Fruit fly (Drosophila melanogaster) whole organism, embryonic: ENCODE data around the gene CG9919.

Source experiments
- Antp ChIP-seq: fragments of 200-800 bp; sonication (Bioruptor generic); optimal IDR thresholded peaks from 3 replicates; lab custom pipeline; 2016; ENCODE audit warnings: missing biosample characterization, missing genetic modification characterization
- B-H1 ChIP-seq: fragments of 200-800 bp; sonication (Bioruptor generic); IDR thresholded peaks from 3 replicates; pipeline ENCODE4 v1.3.6; 2022; ENCODE audit warnings: missing biosample characterization, missing genetic modification characterization
- Blimp-1 ChIP-seq: fragments of 200-800 bp; sonication (Bioruptor generic); optimal IDR thresholded peaks from 3 replicates; lab custom pipeline; 2018; ENCODE audit warnings: missing biosample characterization, missing genetic modification characterization, mild to moderate bottlenecking, moderate library complexity, missing genetic modification reagents
- CG10147 ChIP-seq: fragments of 200-800 bp; sonication (Bioruptor generic); optimal IDR thresholded peaks from 2 replicates; lab custom pipeline; 2019; ENCODE audit warnings: missing biosample characterization, mild to moderate bottlenecking, missing genetic modification characterization, moderate library complexity
- CG10321 ChIP-seq: fragments of 200-800 bp; sonication (Bioruptor generic); IDR thresholded peaks from 2 replicates; pipeline ENCODE4 v1.3.6; 2022; ENCODE audit warnings: missing biosample characterization, missing genetic modification characterization
- CG10654 ChIP-seq: fragments of 200-800 bp; sonication (Bioruptor generic); optimal IDR thresholded peaks from 2 replicates; lab custom pipeline; 2016; ENCODE audit warnings: missing biosample characterization, missing genetic modification characterization
- CG11560 ChIP-seq: fragments of 200-800 bp; sonication (Bioruptor generic); IDR thresholded peaks from 3 replicates; pipeline ENCODE4 v1.3.6; 2022; ENCODE audit warnings: missing biosample characterization, missing genetic modification characterization
- CG12071 ChIP-seq: fragments of 200-800 bp; sonication (Bioruptor generic); optimal IDR thresholded peaks from 3 replicates; lab custom pipeline; 2018; ENCODE audit warnings: missing biosample characterization, mild to moderate bottlenecking, missing genetic modification characterization
- CG12659 ChIP-seq: fragments of 200-800 bp; sonication (Bioruptor generic); optimal IDR thresholded peaks from 3 replicates; lab custom pipeline; 2017; ENCODE audit warnings: mild to moderate bottlenecking, missing biosample characterization, missing genetic modification reagents, missing genetic modification characterization
- CG17912 ChIP-seq: fragments of 200-800 bp; sonication (Bioruptor generic); optimal IDR thresholded peaks from 2 replicates; lab custom pipeline; 2018; ENCODE audit warnings: missing biosample characterization, mild to moderate bottlenecking, missing genetic modification characterization
- CG18262 ChIP-seq: fragments of 200-800 bp; optimal IDR thresholded peaks from 3 replicates; lab custom pipeline; 2019; ENCODE audit warnings: missing biosample characterization, mild to moderate bottlenecking, missing genetic modification characterization, moderate library complexity
- CG18599 ChIP-seq: fragments of 200-800 bp; sonication (Bioruptor generic); optimal IDR thresholded peaks from 3 replicates; lab custom pipeline; 2017; ENCODE audit warnings: missing biosample characterization, missing genetic modification characterization, mild to moderate bottlenecking, moderate library complexity, missing genetic modification reagents
- CG2875 ChIP-seq: fragments of 200-800 bp; sonication (Bioruptor generic); optimal IDR thresholded peaks from 2 replicates; lab custom pipeline; 2017; ENCODE audit warnings: missing biosample characterization, mild to moderate bottlenecking, missing genetic modification characterization, missing genetic modification reagents
- CG2889 ChIP-seq: fragments of 200-800 bp; sonication (Bioruptor generic); IDR thresholded peaks from 3 replicates; pipeline ENCODE4 v1.3.6; 2022; ENCODE audit warnings: missing biosample characterization, missing genetic modification characterization
- CG4820 ChIP-seq: fragments of 200-800 bp; sonication (Bioruptor generic); optimal IDR thresholded peaks from 3 replicates; lab custom pipeline; 2016; ENCODE audit warnings: missing biosample characterization, missing genetic modification characterization
- CG7372 ChIP-seq: fragments of 200-800 bp; sonication (Bioruptor generic); IDR thresholded peaks from 2 replicates; pipeline ENCODE4 v1.3.6; 2022; ENCODE audit warnings: missing biosample characterization, missing genetic modification characterization
- CG8281 ChIP-seq: fragments of 200-800 bp; sonication (Bioruptor generic); optimal IDR thresholded peaks from 2 replicates; lab custom pipeline; 2018; ENCODE audit warnings: missing biosample characterization, mild to moderate bottlenecking, missing genetic modification characterization, moderate library complexity
- CG8388 ChIP-seq: fragments of 200-800 bp; sonication (Bioruptor generic); optimal IDR thresholded peaks from 2 replicates; lab custom pipeline; 2019; ENCODE audit warnings: missing biosample characterization, mild to moderate bottlenecking, missing genetic modification characterization, moderate library complexity
- CG9817 ChIP-seq: fragments of 200-800 bp; sonication (Bioruptor generic); optimal IDR thresholded peaks from 2 replicates; lab custom pipeline; 2018; ENCODE audit warnings: missing biosample characterization, mild to moderate bottlenecking, missing genetic modification characterization, moderate library complexity
- Dad ChIP-seq: fragments of 200-800 bp; sonication (Bioruptor generic); optimal IDR thresholded peaks from 3 replicates; lab custom pipeline; 2016; ENCODE audit warnings: missing biosample characterization, missing genetic modification characterization
- Dfd ChIP-seq, 2 experiments: fragments of >200 bp; optimal IDR thresholded peaks; 2 replicates each; lab custom pipeline; 2017; ENCODE audit warnings: missing biosample characterization in 2 of 2, missing genetic modification characterization in 2 of 2
- Dp ChIP-seq: fragments of 200-800 bp; sonication (Bioruptor generic); optimal IDR thresholded peaks from 2 replicates; lab custom pipeline; 2018; ENCODE audit warnings: missing biosample characterization, mild to moderate bottlenecking, missing genetic modification characterization, moderate library complexity
- Drgx ChIP-seq: fragments of 200-800 bp; sonication (Bioruptor generic); IDR thresholded peaks from 2 replicates; pipeline ENCODE4 v1.3.6; 2022; ENCODE audit warnings: missing biosample characterization, missing genetic modification characterization
- Fer1 ChIP-seq: fragments of 200-800 bp; sonication (Bioruptor generic); optimal IDR thresholded peaks from 2 replicates; lab custom pipeline; 2017; ENCODE audit warnings: missing biosample characterization, mild to moderate bottlenecking, missing genetic modification characterization
- Hand ChIP-seq: fragments of 200-800 bp; sonication (Bioruptor generic); optimal IDR thresholded peaks from 2 replicates; lab custom pipeline; 2017; ENCODE audit warnings: mild to moderate bottlenecking, missing biosample characterization, missing genetic modification reagents, missing genetic modification characterization
- Hmr ChIP-seq: fragments of 200-800 bp; sonication (Bioruptor generic); optimal IDR thresholded peaks from 3 replicates; lab custom pipeline; 2017; ENCODE audit warnings: mild to moderate bottlenecking, missing biosample characterization, missing genetic modification reagents, missing genetic modification characterization
- Hr51 ChIP-seq, 2 experiments: fragments of 200-800 bp; sonication (Bioruptor generic); optimal IDR thresholded peaks; 2 replicates in 1 of 2; 3 replicates in 1 of 2; lab custom pipeline; 2016 to 2018; ENCODE audit warnings: missing biosample characterization in 2 of 2, missing genetic modification characterization in 2 of 2, mild to moderate bottlenecking in 1 of 2, moderate library complexity in 1 of 2
- Jarid2 ChIP-seq: fragments of 200-800 bp; sonication (Bioruptor generic); optimal IDR thresholded peaks from 3 replicates; lab custom pipeline; 2017; ENCODE audit warnings: mild to moderate bottlenecking, missing biosample characterization, missing genetic modification reagents, missing genetic modification characterization
- MTF-1 ChIP-seq: fragments of 200-800 bp; sonication (Bioruptor generic); optimal IDR thresholded peaks from 2 replicates; lab custom pipeline; 2018; ENCODE audit warnings: missing biosample characterization, mild to moderate bottlenecking, missing genetic modification characterization, borderline replicate concordance
- Mad ChIP-seq: fragments of 200-800 bp; sonication (Bioruptor generic); optimal IDR thresholded peaks from 2 replicates; lab custom pipeline; 2016; ENCODE audit warnings: missing biosample characterization, missing genetic modification characterization
- NC2β ChIP-seq: fragments of 200-800 bp; sonication (Bioruptor generic); optimal IDR thresholded peaks from 2 replicates; lab custom pipeline; 2016; ENCODE audit warnings: missing biosample characterization, missing genetic modification characterization
- Nf-YA ChIP-seq: fragments of 200-800 bp; sonication (Bioruptor generic); IDR thresholded peaks from 2 replicates; pipeline ENCODE4 v1.3.6; 2022; ENCODE audit warnings: missing biosample characterization, missing genetic modification characterization
- Ravus ChIP-seq: fragments of 200-800 bp; sonication (Bioruptor generic); IDR thresholded peaks from 2 replicates; pipeline ENCODE4 v1.3.6; 2022; ENCODE audit warnings: missing biosample characterization, missing genetic modification characterization
- Sin3A ChIP-seq: fragments of >200 bp; optimal IDR thresholded peaks from 2 replicates; lab custom pipeline; 2018
- Sry-β ChIP-seq: fragments of 200-800 bp; sonication (Bioruptor generic); optimal IDR thresholded peaks from 2 replicates; lab custom pipeline; 2018; ENCODE audit warnings: missing biosample characterization, mild to moderate bottlenecking, missing genetic modification characterization, moderate library complexity
- Taf1 ChIP-seq: fragments of 200-800 bp; sonication (Bioruptor generic); IDR thresholded peaks from 2 replicates; pipeline ENCODE4 v1.3.6; 2022; ENCODE audit warnings: missing biosample characterization, missing genetic modification characterization
- Tbp ChIP-seq: fragments of >200 bp; optimal IDR thresholded peaks from 2 replicates; lab custom pipeline; 2018; ENCODE audit warnings: missing biosample characterization, missing genetic modification characterization
- Vsx1 ChIP-seq: fragments of 200-800 bp; sonication (Bioruptor generic); optimal IDR thresholded peaks from 2 replicates; lab custom pipeline; 2017; ENCODE audit warnings: missing biosample characterization, mild to moderate bottlenecking, missing genetic modification characterization, missing genetic modification reagents
- abd-A ChIP-seq: fragments of 200-800 bp; sonication (Bioruptor generic); optimal IDR thresholded peaks from 3 replicates; lab custom pipeline; 2019; ENCODE audit warnings: missing biosample characterization, mild to moderate bottlenecking, missing genetic modification characterization, moderate library complexity
- aop ChIP-seq: fragments of 200-800 bp; sonication (Bioruptor generic); IDR thresholded peaks from 2 replicates; pipeline ENCODE4 v1.3.6; 2022; ENCODE audit warnings: missing biosample characterization, missing genetic modification characterization
- br ChIP-seq: fragments of >200 bp; optimal IDR thresholded peaks from 2 replicates; lab custom pipeline; 2017
- cas ChIP-seq: fragments of 200-800 bp; sonication (Bioruptor generic); IDR thresholded peaks from 2 replicates; pipeline ENCODE4 v1.3.6; 2022; ENCODE audit warnings: missing biosample characterization, missing genetic modification characterization
- ci ChIP-seq: fragments of 200-800 bp; sonication (Bioruptor generic); IDR thresholded peaks from 3 replicates; pipeline ENCODE4 v1.3.6; 2022; ENCODE audit warnings: missing biosample characterization, missing genetic modification characterization
- ewg ChIP-seq: fragments of 200-800 bp; sonication (Bioruptor generic); optimal IDR thresholded peaks from 3 replicates; lab custom pipeline; 2017; ENCODE audit warnings: mild to moderate bottlenecking, missing biosample characterization, missing genetic modification reagents, missing genetic modification characterization
- kni ChIP-seq: fragments of 200-800 bp; sonication (Bioruptor generic); optimal IDR thresholded peaks from 3 replicates; lab custom pipeline; 2017; ENCODE audit warnings: mild to moderate bottlenecking, missing biosample characterization, missing genetic modification reagents, missing genetic modification characterization
- luna ChIP-seq: fragments of 200-800 bp; sonication (Bioruptor generic); optimal IDR thresholded peaks from 2 replicates; lab custom pipeline; 2016; ENCODE audit warnings: missing biosample characterization, missing genetic modification characterization
- org-1 ChIP-seq: fragments of 200-800 bp; sonication (Bioruptor generic); optimal IDR thresholded peaks from 2 replicates; lab custom pipeline; 2017; ENCODE audit warnings: missing biosample characterization, missing genetic modification characterization
- pho ChIP-seq: fragments of 200-800 bp; sonication (Bioruptor generic); optimal IDR thresholded peaks from 2 replicates; lab custom pipeline; 2016; ENCODE audit warnings: missing biosample characterization, missing genetic modification characterization
- slbo ChIP-seq: fragments of 200-800 bp; sonication (Bioruptor generic); IDR thresholded peaks from 2 replicates; pipeline ENCODE4 v1.3.6; 2022; ENCODE audit warnings: missing biosample characterization, missing genetic modification characterization
- unc-4 ChIP-seq: fragments of 200-800 bp; sonication (Bioruptor generic); IDR thresholded peaks from 2 replicates; pipeline ENCODE4 v1.3.6; 2022; ENCODE audit warnings: missing biosample characterization, missing genetic modification characterization; ENCODE audit not compliant: partially characterized antibody
- wek ChIP-seq: fragments of 200-800 bp; sonication (Bioruptor generic); optimal IDR thresholded peaks from 3 replicates; lab custom pipeline; 2018; ENCODE audit warnings: missing biosample characterization, mild to moderate bottlenecking, missing genetic modification characterization, moderate library complexity

CG9919 gene

dm6 chrX:16318858-16319557 is 11.6 kb downstream of the CG9919 start (continued):
- TF ChIP-seq CG8281 (tag; lab: Kevin White, UChicago) (no peak), B-H1 (no peak), Taf1 (no peak), abd-A (tag; lab: Kevin White, UChicago) (no peak), Tbp (GFP tag; lab: Kevin White, UChicago) (no peak), CG9817 (tag; lab: Kevin White, UChicago) (no peak), CG10321 (GFP tag; lab: Robert Waterston, UW) (no peak), kni (GFP tag; lab: Kevin White, UChicago) (peak; percentile 79), Hand (GFP tag; lab: Kevin White, UChicago) (no peak), CG11560 (no peak), NC2β (GFP tag; lab: Kevin White, UChicago) (no peak), slbo (GFP tag; lab: Robert Waterston, UW) (no peak), CG8388 (GFP tag; lab: Kevin White, UChicago) (no peak), Blimp-1 (no peak), Sin3A (lab: Kevin White, UChicago) (no peak), CG2889 (GFP tag; lab: Robert Waterston, UW) (no peak), CG4820 (no peak), CG17912 (GFP tag; lab: Kevin White, UChicago) (no peak), Dad (no peak), Antp (GFP tag; lab: Kevin White, UChicago) (no peak), Hmr (no peak), Nf-YA (GFP tag; lab: Robert Waterston, UW) (no peak), CG7372 (GFP tag; lab: Robert Waterston, UW) (no peak), Ravus (GFP tag; lab: Robert Waterston, UW) (no peak), Dp (no peak), pho (GFP tag; lab: Kevin White, UChicago) (no peak), Fer1 (no peak), org-1 (GFP tag; lab: Kevin White, UChicago) (no peak), ci (GFP tag; lab: Robert Waterston, UW) (no peak), CG10654 (GFP tag; lab: Kevin White, UChicago) (no peak), Mad (GFP tag; lab: Kevin White, UChicago) (no peak), Jarid2 (GFP tag; lab: Kevin White, UChicago) (no peak), CG10147 (no peak), cas (GFP tag; lab: Robert Waterston, UW) (no peak), luna (GFP tag; lab: Kevin White, UChicago) (no peak), MTF-1 (GFP tag; lab: Kevin White, UChicago) (no peak), Hr51 (GFP tag; optimal IDR thresholded peaks at IDR 0.05; lab: Kevin White, UChicago) (no peak), CG18599 (GFP tag; lab: Kevin White, UChicago) (no peak), unc-4 (GFP tag; lab: Robert Waterston, UW) (no peak), Vsx1 (no peak), br (no peak), CG12659 (no peak), CG2875 (GFP tag; lab: Kevin White, UChicago) (no peak), wek (GFP tag; lab: Kevin White, UChicago) (peak; percentile 44), ewg (no peak), CG18262 (tag; lab: Kevin White, UChicago) (no peak), CG12071 (GFP tag; lab: Kevin White, UChicago) (no peak), Drgx (GFP tag; lab: Robert Waterston, UW) (peak; percentile 73), Dfd (GFP tag; optimal IDR thresholded peaks at IDR 0.05; lab: Kevin White, UChicago) (no peak), aop (GFP tag; lab: Robert Waterston, UW) (no peak), Sry-β (GFP tag; lab: Kevin White, UChicago) (no peak)
